Worm (Caenorhabditis elegans): ENCODE measurements around the gene slc-28.2.
"Not testable (repeated sequence)": the region's sequence is repeated elsewhere in the genome, so short reads cannot be mapped to it uniquely, and the experiment has no call there.

The slc-28.2 gene

ce11 chrV:3490435-3490834, 30.4 kb downstream of the slc-28.2 start, which contains the start of gene srbc-36:
TSS of gene srbc-36 (minus strand) at chrV:3490535.
- peak in 1 of 2 experiments; percentile 44 for TF ChIP-seq unc-62 (GFP tag; optimal IDR thresholded peaks at IDR 0.05 in 1 of 2)
- TF ChIP-seq unc-62 (tag; optimal IDR thresholded peaks at IDR 0.05), result no peak
- TF ChIP-seq nhr-11 (tag; optimal IDR thresholded peaks at IDR 0.05), result no peak

ce11 chrV:3496880-3497279, 36.9 kb downstream of the slc-28.2 start, which contains the start of gene C07G3.15:
TSS of gene C07G3.15 (minus strand) at chrV:3496980.
- no peak for TF ChIP-seq ZK337.2 (GFP tag; IDR thresholded peaks at IDR 0.05)
- no peak for TF ChIP-seq unc-39 (tag; optimal IDR thresholded peaks at IDR 0.05)
- no peak for TF ChIP-seq tra-1 (GFP tag; IDR thresholded peaks at IDR 0.05)
- TF ChIP-seq nhr-102 (tag; optimal IDR thresholded peaks at IDR 0.05), result no peak

ce11 chrV:3502038-3502437, 42.0 kb downstream of the slc-28.2 start, which contains the start of the genes C07G3.8 and C07G3.10:
TSS of gene C07G3.8 (minus strand) at chrV:3502138.
TSS of gene C07G3.10 (plus strand) at chrV:3502307.
- TF ChIP-seq ama-1 (optimal IDR thresholded peaks at IDR 0.05), result no peak

ce11 chrV:3505745-3506144, 45.7 kb downstream of the slc-28.2 start:
- TF ChIP-seq pqm-1 (tag; optimal IDR thresholded peaks at IDR 0.05), result peak; percentile 78
- TF ChIP-seq nhr-102 (tag; optimal IDR thresholded peaks at IDR 0.05), result no peak
- TF ChIP-seq mdl-1 (tag; optimal IDR thresholded peaks at IDR 0.05), result peak in 1 of 2 experiments; percentile 44
- TF ChIP-seq hlh-11 (tag; optimal IDR thresholded peaks at IDR 0.05), result peak; percentile 77
- peak; percentile 60; the same call in 1 of the 2 replicates for TF ChIP-seq tra-1 (GFP tag; IDR thresholded peaks at IDR 0.05)
- no peak for TF ChIP-seq lin-39 (tag; optimal IDR thresholded peaks at IDR 0.05)
- peak; percentile 55; the same call in 1 of the 2 replicates for TF ChIP-seq lin-1 (GFP tag; IDR thresholded peaks at IDR 0.05)
- peak in 1 of 2 experiments; percentile 47 for TF ChIP-seq daf-16 (GFP tag; optimal IDR thresholded peaks at IDR 0.05)
- peak; percentile 82 for TF ChIP-seq daf-16 (tag; optimal IDR thresholded peaks at IDR 0.05)
- no peak for TF ChIP-seq mxl-2 (GFP tag; conservative IDR thresholded peaks at IDR 0.05)
- no peak for TF ChIP-seq pha-4 (GFP tag; IDR thresholded peaks at IDR 0.05)
- TF ChIP-seq pha-4 (tag; optimal IDR thresholded peaks at IDR 0.05), result no peak
- peak; percentile 100 for TF ChIP-seq nhr-28 (tag; optimal IDR thresholded peaks at IDR 0.05)
- peak; percentile 69 for TF ChIP-seq hlh-30 (tag; optimal IDR thresholded peaks at IDR 0.05; ENCODE audit: insufficient read depth)
- TF ChIP-seq nhr-41 (GFP tag; IDR thresholded peaks at IDR 0.05), result 0 out of 2 replicates have a peak, but pooled peaks have one; percentile 22
- TF ChIP-seq T20F7.1 (GFP tag; optimal IDR thresholded peaks at IDR 0.05), result peak; percentile 72
- peak; percentile 98 for TF ChIP-seq dmd-6 (GFP tag; IDR thresholded peaks at IDR 0.05)
- peak; percentile 79; the same call in 1 of the 2 replicates for TF ChIP-seq php-3 (GFP tag; IDR thresholded peaks at IDR 0.05)
- TF ChIP-seq dve-1 (tag; optimal IDR thresholded peaks at IDR 0.05; ENCODE audit: insufficient read depth), result peak; percentile 89
- no peak for TF ChIP-seq zip-11 (GFP tag; IDR thresholded peaks at IDR 0.05)
- peak; percentile 63 for TF ChIP-seq nhr-48 (tag; optimal IDR thresholded peaks at IDR 0.05)
- TF ChIP-seq ctbp-1 (GFP tag; IDR thresholded peaks at IDR 0.05), result no peak
- peak; percentile 78 for TF ChIP-seq nhr-77 (tag; optimal IDR thresholded peaks at IDR 0.05)
- TF ChIP-seq ceh-20 (GFP tag; IDR thresholded peaks at IDR 0.05), result no peak

DNA sequence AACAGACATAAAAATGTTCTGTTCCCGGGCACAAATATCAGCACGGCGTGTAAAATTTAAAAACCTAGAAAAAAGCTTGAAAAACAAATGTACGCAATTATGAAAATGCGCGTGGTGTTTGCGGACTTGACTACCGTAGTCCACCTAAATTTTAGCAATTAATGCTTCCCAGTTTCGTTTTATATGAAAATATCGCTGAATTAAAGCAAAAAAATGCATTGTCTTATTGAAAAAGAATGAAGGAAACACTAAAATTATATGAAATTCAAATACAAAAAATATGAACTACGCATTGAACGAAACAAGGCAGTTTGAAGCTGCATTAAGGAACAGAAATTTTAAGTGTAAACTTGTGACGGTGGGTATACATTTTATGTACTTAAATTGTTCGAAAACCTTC, 46.2 kb downstream of the slc-28.2 start, which contains the start of gene ugt-64:
ugt-64 (minus strand) TSS at position 101 of the 400 bp plus-strand sequence.
- TF ChIP-seq spr-1 (tag; optimal IDR thresholded peaks at IDR 0.05); fkh-10 (GFP tag; optimal IDR thresholded peaks at IDR 0.05); gei-8 (GFP tag; optimal IDR thresholded peaks at IDR 0.05): not testable (repeated sequence)

Data from whole organism, L4 larva.